Fruit fly (Drosophila melanogaster): ENCODE results near the gene obe.

obe gene

DNA sequence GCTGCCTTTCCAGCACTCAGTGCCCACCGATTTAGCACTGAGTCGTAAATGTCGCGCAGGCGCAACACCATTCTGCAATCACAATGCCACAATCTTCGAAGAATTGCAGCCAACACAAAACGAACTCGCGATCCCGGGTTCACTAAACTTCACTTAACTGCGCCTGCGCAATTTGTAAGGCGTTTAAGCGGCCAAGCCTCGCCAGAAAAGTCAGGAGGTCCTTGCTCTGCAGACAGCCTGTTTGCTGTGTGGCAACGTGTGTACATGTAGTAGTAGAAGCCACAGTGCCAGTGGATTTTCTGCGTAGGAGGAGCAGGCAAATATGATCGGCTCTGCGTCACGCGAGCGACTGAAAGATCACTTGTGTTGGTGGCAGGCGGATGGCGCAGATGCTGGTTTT lies 22.7 kb upstream of the obe start:
- TF ChIP-seq ss (GFP tag; optimal IDR thresholded peaks at IDR 0.05) = no peak
- no peak for TF ChIP-seq fkh (GFP tag; optimal IDR thresholded peaks at IDR 0.05)
- TF ChIP-seq CG6854 (GFP tag; optimal IDR thresholded peaks at IDR 0.05) = peak; percentile 42
- no peak for TF ChIP-seq CG10631 (GFP tag; optimal IDR thresholded peaks at IDR 0.05)
- no peak for TF ChIP-seq fd59A (GFP tag; optimal IDR thresholded peaks at IDR 0.05)
- TF ChIP-seq svp (GFP tag) = peak; percentile 75
- 0 out of 3 replicates have a peak, but pooled peaks have one; percentile 11 for TF ChIP-seq eg (GFP tag; IDR thresholded peaks at IDR 0.05)

DNA sequence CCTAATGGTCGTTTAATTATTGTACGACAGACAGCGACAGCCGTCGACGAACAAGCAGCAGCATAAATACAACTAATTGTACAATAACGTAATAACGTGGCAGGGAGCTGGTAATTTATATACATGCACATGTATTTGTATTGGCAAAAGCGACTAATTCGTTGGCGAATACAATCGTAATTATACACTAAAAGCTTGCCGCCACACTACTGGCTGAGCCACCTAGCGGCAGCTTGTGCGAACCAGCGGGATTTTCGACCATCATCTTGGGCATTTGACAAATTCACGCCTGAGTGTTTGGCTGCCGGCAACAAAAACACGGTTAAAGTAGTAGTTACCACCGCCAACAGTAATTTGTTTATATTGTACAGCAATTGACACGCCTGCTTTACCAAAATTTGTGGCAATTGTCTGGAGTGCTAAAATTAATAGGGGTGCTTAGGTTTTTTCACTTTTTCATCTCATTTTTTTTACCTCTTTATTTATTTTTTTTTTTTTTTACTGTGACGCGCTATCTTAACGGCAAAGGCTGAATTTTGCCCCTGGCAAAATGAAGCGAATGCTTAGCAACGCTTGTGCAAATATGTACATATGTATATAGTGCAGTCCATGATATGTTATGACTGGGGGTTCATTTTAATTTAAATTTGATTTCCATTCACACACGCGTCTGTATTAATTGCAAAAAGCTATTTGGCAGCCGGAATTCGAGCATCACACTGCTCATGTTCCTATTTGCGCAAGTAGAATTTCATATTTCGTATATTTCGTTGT lies 17.7 kb upstream of the obe start:
- TF ChIP-seq Sox15 (GFP tag; optimal IDR thresholded peaks at IDR 0.05) (no peak), Gug (GFP tag; IDR thresholded peaks at IDR 0.05) (no peak), CG8119 (GFP tag; IDR thresholded peaks at IDR 0.05) (no peak), ss (GFP tag; optimal IDR thresholded peaks at IDR 0.05) (no peak), topi (GFP tag; optimal IDR thresholded peaks at IDR 0.05) (no peak), fkh (GFP tag; optimal IDR thresholded peaks at IDR 0.05) (peak; percentile 3), CG6808 (GFP tag; optimal IDR thresholded peaks at IDR 0.05) (no peak), Eip78C (GFP tag) (peak; percentile 13), achi (GFP tag; optimal IDR thresholded peaks at IDR 0.05) (no peak), OdsH (GFP tag; optimal IDR thresholded peaks at IDR 0.05) (no peak), CG10631 (GFP tag; optimal IDR thresholded peaks at IDR 0.05) (no peak)

DNA sequence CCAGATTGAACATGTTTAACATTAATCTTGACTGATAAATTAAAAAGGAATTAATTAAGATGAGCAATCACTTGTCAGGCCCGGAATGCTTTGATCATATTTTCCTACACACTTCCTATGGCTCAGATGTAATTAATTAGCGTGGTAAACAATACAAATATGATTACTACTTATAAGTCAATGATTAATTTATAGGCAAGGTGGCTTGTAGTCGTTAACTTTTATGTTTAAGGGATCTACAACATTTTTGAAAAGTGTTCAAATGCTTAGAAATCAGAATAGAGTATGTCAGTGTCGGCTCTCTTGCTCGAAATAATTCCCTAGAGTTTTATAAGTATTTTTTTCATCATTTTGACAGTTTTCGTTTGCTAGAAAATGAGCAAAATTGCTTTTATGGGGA lies 14.1 kb upstream of the obe start:
- TF ChIP-seq lz (GFP tag; optimal IDR thresholded peaks at IDR 0.05) (no peak), fd59A (GFP tag; optimal IDR thresholded peaks at IDR 0.05) (no peak), Eip75B (GFP tag; optimal IDR thresholded peaks at IDR 0.05) (no peak), dac (GFP tag; optimal IDR thresholded peaks at IDR 0.05) (no peak), CG11762 (GFP tag; optimal IDR thresholded peaks at IDR 0.05; ENCODE audit: insufficient read depth) (no peak), Blimp-1 (GFP tag; optimal IDR thresholded peaks at IDR 0.05) (no peak), CG3032 (tag; optimal IDR thresholded peaks at IDR 0.05) (no peak), Ets96B (tag; optimal IDR thresholded peaks at IDR 0.05) (no peak), Eip78C (GFP tag) (no peak), CG9139 (GFP tag; optimal IDR thresholded peaks at IDR 0.05) (no peak), Gug (GFP tag; IDR thresholded peaks at IDR 0.05) (no peak), Ets21C (GFP tag; optimal IDR thresholded peaks at IDR 0.05) (no peak), CG8632 (GFP tag; optimal IDR thresholded peaks at IDR 0.05) (no peak)

DNA sequence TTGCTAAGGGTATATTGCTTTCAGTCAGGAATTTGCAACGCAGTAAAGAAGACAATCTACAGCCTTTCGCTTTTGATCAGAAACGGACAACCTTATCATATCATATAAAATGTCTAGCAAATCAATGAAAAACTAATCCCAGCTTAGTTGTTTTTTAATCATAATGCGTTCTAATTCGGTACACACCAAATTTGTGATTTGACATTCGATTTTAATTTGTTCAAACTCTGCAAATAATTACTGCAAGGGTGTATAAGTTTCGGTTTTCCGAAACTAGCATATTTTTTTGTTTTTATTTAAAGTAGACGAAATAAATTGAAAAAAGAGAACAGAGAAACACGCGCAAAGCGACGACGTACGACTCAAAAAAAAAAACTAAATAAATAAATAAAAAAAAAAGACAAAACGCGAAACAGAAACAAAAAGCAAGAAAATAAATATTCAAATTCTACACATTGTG lies 13.1 kb upstream of the obe start:
- TF ChIP-seq CG9139 (GFP tag; optimal IDR thresholded peaks at IDR 0.05) = no peak
- TF ChIP-seq fd85E (GFP tag; optimal IDR thresholded peaks at IDR 0.05) = no peak
- peak; percentile 61 for TF ChIP-seq Eip78C (GFP tag)
- peak; percentile 30 for TF ChIP-seq Hr4 (GFP tag; optimal IDR thresholded peaks at IDR 0.05)
- TF ChIP-seq esn (GFP tag; optimal IDR thresholded peaks at IDR 0.05) = peak; percentile 30
- TF ChIP-seq CG6276 (GFP tag; optimal IDR thresholded peaks at IDR 0.05) = peak; percentile 61
- peak; percentile 16 for TF ChIP-seq topi (GFP tag; optimal IDR thresholded peaks at IDR 0.05)
- peak; percentile 31 for TF ChIP-seq CG31627 (GFP tag; optimal IDR thresholded peaks at IDR 0.05)
- no peak for TF ChIP-seq Blimp-1 (GFP tag; optimal IDR thresholded peaks at IDR 0.05)
- TF ChIP-seq pdm3 (GFP tag; optimal IDR thresholded peaks at IDR 0.05) = peak; percentile 13
- peak; percentile 79 for TF ChIP-seq eg (GFP tag; IDR thresholded peaks at IDR 0.05)
- peak; percentile 18 for TF ChIP-seq fkh (GFP tag; optimal IDR thresholded peaks at IDR 0.05)
- TF ChIP-seq Eip75B (GFP tag; optimal IDR thresholded peaks at IDR 0.05) = no peak
- peak; percentile 43 for TF ChIP-seq Hr39 (GFP tag; optimal IDR thresholded peaks at IDR 0.05)
- TF ChIP-seq CG6163 (GFP tag; IDR thresholded peaks at IDR 0.05) = 0 out of 3 replicates have a peak, but pooled peaks have one; percentile 27
- TF ChIP-seq CG6808 (GFP tag; optimal IDR thresholded peaks at IDR 0.05) = no peak
- peak; percentile 49; the same call in 1 of the 3 replicates for TF ChIP-seq CG8119 (GFP tag; IDR thresholded peaks at IDR 0.05)
- peak; percentile 14 for TF ChIP-seq Sox102F (GFP tag; optimal IDR thresholded peaks at IDR 0.05)
- no peak for TF ChIP-seq Ets21C (GFP tag; optimal IDR thresholded peaks at IDR 0.05)
- peak; percentile 32 for TF ChIP-seq CG15336 (GFP tag; IDR thresholded peaks at IDR 0.05)
- TF ChIP-seq svp (GFP tag) = peak; percentile 66
- TF ChIP-seq Lpt (GFP tag; optimal IDR thresholded peaks at IDR 0.05) = no peak
- no peak for TF ChIP-seq dac (GFP tag; optimal IDR thresholded peaks at IDR 0.05)
- TF ChIP-seq CG32006 (GFP tag; optimal IDR thresholded peaks at IDR 0.05) = peak; percentile 24

All from whole organism, prepupa.